Fruit fly (Drosophila melanogaster) whole organism, embryonic: ENCODE data around the gene Apoltp.

Source experiments
- Asciz ChIP-seq: fragments of 200-800 bp; sonication (Bioruptor generic); optimal IDR thresholded peaks from 2 replicates; lab custom pipeline; 2017; ENCODE audit warnings: missing biosample characterization, mild to moderate bottlenecking, missing genetic modification characterization, missing genetic modification reagents
- Atf6 ChIP-seq: fragments of 200-800 bp; sonication (Bioruptor generic); IDR thresholded peaks from 2 replicates; pipeline ENCODE4 v1.3.6; 2022; ENCODE audit warnings: missing biosample characterization, missing genetic modification characterization
- BEAF-32 ChIP-seq: fragments of 200-800 bp; sonication (Bioruptor generic); optimal IDR thresholded peaks from 3 replicates; lab custom pipeline; 2017; ENCODE audit warnings: missing biosample characterization, missing genetic modification characterization, mild to moderate bottlenecking, moderate library complexity, missing genetic modification reagents
- CG10209 ChIP-seq: fragments of 200-800 bp; sonication (Bioruptor generic); optimal IDR thresholded peaks from 3 replicates; lab custom pipeline; 2017; ENCODE audit warnings: missing biosample characterization, mild to moderate bottlenecking, missing genetic modification characterization, missing genetic modification reagents
- CG10462 ChIP-seq: fragments of 200-800 bp; sonication (Bioruptor generic); optimal IDR thresholded peaks from 2 replicates; lab custom pipeline; 2016; ENCODE audit warnings: missing biosample characterization, missing genetic modification characterization
- CG12071 ChIP-seq: fragments of 200-800 bp; sonication (Bioruptor generic); optimal IDR thresholded peaks from 3 replicates; lab custom pipeline; 2018; ENCODE audit warnings: missing biosample characterization, mild to moderate bottlenecking, missing genetic modification characterization
- CG17359 ChIP-seq: fragments of 200-800 bp; sonication (Bioruptor generic); optimal IDR thresholded peaks from 3 replicates; lab custom pipeline; 2018; ENCODE audit warnings: missing biosample characterization, mild to moderate bottlenecking, missing genetic modification characterization, moderate library complexity
- CG18599 ChIP-seq: fragments of 200-800 bp; sonication (Bioruptor generic); optimal IDR thresholded peaks from 3 replicates; lab custom pipeline; 2017; ENCODE audit warnings: missing biosample characterization, missing genetic modification characterization, mild to moderate bottlenecking, moderate library complexity, missing genetic modification reagents
- CG18764 ChIP-seq: fragments of 200-800 bp; sonication (Bioruptor generic); optimal IDR thresholded peaks from 3 replicates; lab custom pipeline; 2016; ENCODE audit warnings: missing biosample characterization, missing genetic modification characterization
- CG31388 ChIP-seq: fragments of 200-800 bp; sonication (Bioruptor generic); optimal IDR thresholded peaks from 2 replicates; lab custom pipeline; 2016; ENCODE audit warnings: missing biosample characterization, missing genetic modification characterization
- CG32767 ChIP-seq: fragments of 200-800 bp; sonication (Bioruptor generic); IDR thresholded peaks from 2 replicates; pipeline ENCODE4 v1.3.6; 2022; ENCODE audit warnings: missing biosample characterization, missing genetic modification characterization
- CG3407 ChIP-seq: fragments of 200-800 bp; sonication (Bioruptor generic); optimal IDR thresholded peaks from 2 replicates; lab custom pipeline; 2018; ENCODE audit warnings: missing biosample characterization, mild to moderate bottlenecking, missing genetic modification characterization
- CG34422 ChIP-seq: fragments of 200-800 bp; sonication (Bioruptor generic); IDR thresholded peaks from 3 replicates; pipeline ENCODE4 v1.3.6; 2022; ENCODE audit warnings: missing biosample characterization, missing genetic modification characterization
- CG4854 ChIP-seq: fragments of 200-800 bp; sonication (Bioruptor generic); optimal IDR thresholded peaks from 2 replicates; lab custom pipeline; 2016; ENCODE audit warnings: missing biosample characterization, missing genetic modification characterization, inconsistent platforms
- CG5245 ChIP-seq: fragments of 200-800 bp; sonication (Bioruptor generic); optimal IDR thresholded peaks from 3 replicates; lab custom pipeline; 2016; ENCODE audit warnings: missing biosample characterization, missing genetic modification characterization
- D ChIP-seq, 2 experiments: fragments of 200-800 bp in 1 of 2; fragments of >200 bp in 1 of 2; sonication (Bioruptor generic) in 1 of 2; optimal IDR thresholded peaks; 2 replicates in 1 of 2; 3 replicates in 1 of 2; lab custom pipeline; 2017; ENCODE audit warnings: mild to moderate bottlenecking in 1 of 2, missing biosample characterization in 1 of 2, missing genetic modification characterization in 1 of 2, missing genetic modification reagents in 1 of 2
- D19A ChIP-seq: fragments of 200-800 bp; optimal IDR thresholded peaks from 3 replicates; lab custom pipeline; 2019; ENCODE audit warnings: missing biosample characterization, mild to moderate bottlenecking, missing genetic modification characterization, moderate library complexity
- Dref ChIP-seq: fragments of 200-800 bp; sonication (Bioruptor generic); IDR thresholded peaks from 2 replicates; pipeline ENCODE4 v1.3.6; 2022; ENCODE audit warnings: missing biosample characterization, missing genetic modification characterization
- Elba2 ChIP-seq: fragments of 200-800 bp; sonication (Bioruptor generic); optimal IDR thresholded peaks from 3 replicates; lab custom pipeline; 2016; ENCODE audit warnings: missing biosample characterization, missing genetic modification characterization
- GATAe ChIP-seq: fragments of 200-800 bp; sonication (Bioruptor generic); conservative IDR thresholded peaks from 2 replicates; pipeline ENCODE4 v1.3.6; 2022; ENCODE audit warnings: missing biosample characterization, missing genetic modification characterization
- Gsc ChIP-seq: fragments of 200-800 bp; sonication (Bioruptor generic); IDR thresholded peaks from 2 replicates; pipeline ENCODE4 v1.3.6; 2022; ENCODE audit warnings: missing biosample characterization, missing genetic modification characterization
- Hr51 ChIP-seq, 2 experiments: fragments of 200-800 bp; sonication (Bioruptor generic); optimal IDR thresholded peaks; 2 replicates in 1 of 2; 3 replicates in 1 of 2; lab custom pipeline; 2016 to 2018; ENCODE audit warnings: missing biosample characterization in 2 of 2, missing genetic modification characterization in 2 of 2, mild to moderate bottlenecking in 1 of 2, moderate library complexity in 1 of 2
- Hsf ChIP-seq: fragments of 200-800 bp; sonication (Bioruptor generic); optimal IDR thresholded peaks from 3 replicates; lab custom pipeline; 2016; ENCODE audit warnings: missing biosample characterization, missing genetic modification characterization
- Side ChIP-seq: fragments of 200-800 bp; sonication (Bioruptor generic); optimal IDR thresholded peaks from 2 replicates; lab custom pipeline; 2016; ENCODE audit warnings: missing biosample characterization, missing genetic modification characterization
- Stat92E ChIP-seq, 3 experiments: fragments of >200 bp in 2 of 3; fragments of 200-800 bp in 1 of 3; sonication (Bioruptor generic) in 1 of 3; optimal IDR thresholded peaks; 2 replicates each; lab custom pipeline; 2017 to 2019; ENCODE audit warnings: missing biosample characterization in 3 of 3, missing genetic modification characterization in 3 of 3, mild to moderate bottlenecking in 1 of 3, moderate library complexity in 1 of 3
- Xbp1 ChIP-seq: fragments of 200-800 bp; sonication (Bioruptor generic); optimal IDR thresholded peaks from 3 replicates; lab custom pipeline; 2016; ENCODE audit warnings: missing biosample characterization, mild to moderate bottlenecking, missing genetic modification characterization
- abd-A ChIP-seq: fragments of 200-800 bp; sonication (Bioruptor generic); optimal IDR thresholded peaks from 3 replicates; lab custom pipeline; 2019; ENCODE audit warnings: missing biosample characterization, mild to moderate bottlenecking, missing genetic modification characterization, moderate library complexity
- ac ChIP-seq: fragments of 200-800 bp; sonication (Bioruptor generic); optimal IDR thresholded peaks from 3 replicates; lab custom pipeline; 2017; ENCODE audit warnings: missing biosample characterization, mild to moderate bottlenecking, missing genetic modification characterization
- corto ChIP-seq: fragments of 200-800 bp; sonication (Bioruptor generic); optimal IDR thresholded peaks from 2 replicates; lab custom pipeline; 2016; ENCODE audit warnings: missing biosample characterization, mild to moderate bottlenecking, missing genetic modification characterization, moderate library complexity
- croc ChIP-seq: fragments of 200-800 bp; sonication (Bioruptor generic); conservative IDR thresholded peaks from 3 replicates; pipeline ENCODE4 v1.3.6; 2022; ENCODE audit warnings: missing biosample characterization, missing genetic modification characterization
- dm ChIP-seq: fragments of 200-800 bp; sonication (Bioruptor generic); optimal IDR thresholded peaks from 3 replicates; lab custom pipeline; 2016; ENCODE audit warnings: missing biosample characterization, missing genetic modification characterization
- dmrt11E ChIP-seq: fragments of 200-800 bp; sonication (Bioruptor generic); optimal IDR thresholded peaks from 3 replicates; lab custom pipeline; 2018; ENCODE audit warnings: missing biosample characterization, mild to moderate bottlenecking, missing genetic modification characterization, moderate library complexity
- gce ChIP-seq: fragments of 200-800 bp; sonication (Bioruptor generic); IDR thresholded peaks from 3 replicates; pipeline ENCODE4 v1.3.6; 2022; ENCODE audit warnings: missing biosample characterization, missing genetic modification characterization
- gcm2 ChIP-seq: fragments of 200-800 bp; sonication (Bioruptor generic); optimal IDR thresholded peaks from 2 replicates; lab custom pipeline; 2016; ENCODE audit warnings: missing biosample characterization, missing genetic modification characterization
- klu ChIP-seq: fragments of 200-800 bp; sonication (Bioruptor generic); IDR thresholded peaks from 2 replicates; pipeline ENCODE4 v1.3.6; 2022; ENCODE audit warnings: missing biosample characterization, missing genetic modification characterization
- knrl ChIP-seq: fragments of 200-800 bp; sonication (Bioruptor generic); IDR thresholded peaks from 3 replicates; pipeline ENCODE4 v1.3.6; 2022; ENCODE audit warnings: missing biosample characterization, missing genetic modification characterization; ENCODE audit not compliant: partially characterized antibody
- oc ChIP-seq: fragments of 200-800 bp; sonication (Bioruptor generic); optimal IDR thresholded peaks from 2 replicates; lab custom pipeline; 2018; ENCODE audit warnings: missing biosample characterization, mild to moderate bottlenecking, missing genetic modification characterization, moderate library complexity
- prd ChIP-seq, 3 experiments: fragments of >200 bp in 2 of 3; fragments of 200-800 bp in 1 of 3; sonication (Bioruptor generic) in 1 of 3; optimal IDR thresholded peaks in 2 of 3; IDR thresholded peaks in 1 of 3; 2 replicates in 2 of 3; 3 replicates in 1 of 3; pipeline versions ENCODE4 v1.3.6 to Lab custom; 2017 to 2022; ENCODE audit warnings: missing biosample characterization in 1 of 3, missing genetic modification characterization in 1 of 3
- pros ChIP-seq: fragments of 200-800 bp; sonication (Bioruptor generic); optimal IDR thresholded peaks from 3 replicates; lab custom pipeline; 2019; ENCODE audit warnings: missing biosample characterization, mild to moderate bottlenecking, missing genetic modification characterization, moderate library complexity
- sima ChIP-seq: fragments of 200-800 bp; sonication (Bioruptor generic); optimal IDR thresholded peaks from 2 replicates; lab custom pipeline; 2016; ENCODE audit warnings: missing biosample characterization, missing genetic modification characterization
- sr ChIP-seq: fragments of 200-800 bp; sonication (Bioruptor generic); IDR thresholded peaks from 3 replicates; pipeline ENCODE4 v1.3.6; 2022; ENCODE audit warnings: missing biosample characterization, missing genetic modification characterization
- tgo ChIP-seq: fragments of 200-800 bp; sonication (Bioruptor generic); IDR thresholded peaks from 3 replicates; pipeline ENCODE4 v1.3.6; 2022; ENCODE audit warnings: missing biosample characterization, missing genetic modification characterization
- ttk ChIP-seq: fragments of 200-800 bp; sonication (Bioruptor generic); IDR thresholded peaks from 2 replicates; pipeline ENCODE4 v2.1.2; 2022; ENCODE audit warnings: missing biosample characterization, missing genetic modification characterization
- tup ChIP-seq: fragments of 200-800 bp; sonication (Bioruptor generic); optimal IDR thresholded peaks from 2 replicates; lab custom pipeline; 2016; ENCODE audit warnings: missing biosample characterization, mild to moderate bottlenecking, missing genetic modification characterization, moderate library complexity
- twi ChIP-seq: fragments of 200-800 bp; optimal IDR thresholded peaks from 2 replicates; lab custom pipeline; 2019; ENCODE audit warnings: missing biosample characterization, mild to moderate bottlenecking, missing genetic modification characterization, moderate library complexity
- unpg ChIP-seq: fragments of 200-800 bp; sonication (Bioruptor generic); optimal IDR thresholded peaks from 3 replicates; lab custom pipeline; 2018; ENCODE audit warnings: missing biosample characterization, mild to moderate bottlenecking, missing genetic modification characterization, moderate library complexity
- vfl ChIP-seq: fragments of 200-800 bp; sonication (Bioruptor generic); optimal IDR thresholded peaks from 2 replicates; lab custom pipeline; 2016; ENCODE audit warnings: missing biosample characterization, missing genetic modification characterization
- wor ChIP-seq: fragments of 200-800 bp; sonication (Bioruptor generic); IDR thresholded peaks from 2 replicates; pipeline ENCODE4 v1.3.6; 2022; ENCODE audit warnings: missing biosample characterization, missing genetic modification characterization

The Apoltp gene

DNA sequence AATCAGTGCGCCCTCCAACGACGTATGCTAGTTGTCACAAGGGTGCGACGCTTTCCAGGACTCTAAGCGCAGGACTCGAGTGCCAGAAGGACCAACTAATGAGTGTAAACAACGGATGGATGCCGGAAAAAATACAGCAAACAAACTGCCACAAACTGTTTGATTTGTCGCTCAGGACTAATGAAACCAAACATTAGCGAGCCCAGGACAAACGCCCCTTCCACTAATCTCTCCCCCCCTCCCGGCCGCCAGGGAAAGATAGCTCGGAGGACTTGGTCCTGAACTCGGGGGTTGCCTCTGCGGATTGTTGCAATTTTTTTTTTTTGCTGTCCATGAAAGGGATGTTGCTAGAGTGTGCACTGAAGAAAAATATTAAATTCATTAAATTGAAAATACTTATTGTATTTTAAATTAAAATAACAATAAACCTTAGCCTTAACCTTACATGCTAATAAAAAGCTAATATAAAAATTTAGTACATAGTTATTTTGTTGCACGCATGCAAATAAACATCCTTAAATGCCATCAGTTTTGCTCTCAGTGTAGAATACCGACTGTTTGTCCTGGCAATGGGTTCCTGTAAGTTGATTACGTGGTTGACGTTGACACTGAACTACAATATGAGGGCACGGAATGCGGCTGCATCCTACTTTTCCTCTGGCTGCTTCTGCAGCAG is 39.2 kb upstream of the Apoltp start (continued):
- no peak for TF ChIP-seq Gsc (GFP tag; lab: Robert Waterston, UW)
- peak; percentile 4 for TF ChIP-seq gcm2
- no peak for TF ChIP-seq Elba2
- peak; percentile 68 for TF ChIP-seq D19A (tag; lab: Kevin White, UChicago)
- TF ChIP-seq croc (GFP tag; lab: Robert Waterston, UW) = peak; percentile 65
- TF ChIP-seq abd-A (tag; lab: Kevin White, UChicago) = no peak
- no peak for TF ChIP-seq corto (GFP tag; lab: Kevin White, UChicago)
- TF ChIP-seq sima = no peak
- TF ChIP-seq tgo (GFP tag; lab: Robert Waterston, UW) = peak; percentile 18; the same call in 1 of the 3 replicates
- TF ChIP-seq twi (tag; lab: Kevin White, UChicago) = no peak
- TF ChIP-seq gce (GFP tag; lab: Robert Waterston, UW) = no peak
- TF ChIP-seq pros (GFP tag; lab: Kevin White, UChicago) = peak; percentile 75
- peak; percentile 40 for TF ChIP-seq Xbp1 (GFP tag; lab: Kevin White, UChicago)
- TF ChIP-seq knrl (GFP tag; lab: Robert Waterston, UW) = no peak
- TF ChIP-seq CG17359 (tag; lab: Kevin White, UChicago) = peak; percentile 50
- TF ChIP-seq CG3407 = no peak
- TF ChIP-seq Hsf (GFP tag; lab: Kevin White, UChicago) = peak; percentile 18
- no peak for TF ChIP-seq Side (GFP tag; lab: Kevin White, UChicago)
- TF ChIP-seq Stat92E (GFP tag; optimal IDR thresholded peaks at IDR 0.05; lab: Kevin White, UChicago) = no peak

DNA sequence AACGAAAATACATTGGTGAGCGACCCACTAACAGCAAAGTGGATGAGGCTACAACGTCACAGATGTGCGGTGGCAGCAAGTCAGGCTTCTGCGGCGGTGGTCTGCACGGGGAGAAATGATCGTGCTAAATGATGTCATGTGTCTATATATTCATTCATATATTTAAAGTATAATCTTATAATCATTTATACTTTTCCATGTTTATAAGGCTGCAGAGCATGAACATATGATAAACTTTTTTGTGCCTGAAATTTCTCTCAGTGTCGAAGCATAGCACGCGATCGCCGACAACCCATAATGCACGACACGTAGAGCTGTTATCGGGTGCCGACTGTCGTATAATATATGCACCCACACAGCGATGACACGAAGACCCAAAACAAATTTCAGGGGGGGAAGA is 35.6 kb upstream of the Apoltp start:
- peak; percentile 43 for TF ChIP-seq CG18599 (GFP tag; lab: Kevin White, UChicago)
- no peak for TF ChIP-seq tup
- TF ChIP-seq CG12071 (GFP tag; lab: Kevin White, UChicago) = no peak
- TF ChIP-seq Atf6 (GFP tag; lab: Robert Waterston, UW) = peak; percentile 28; the same call in 1 of the 2 replicates
- TF ChIP-seq BEAF-32 = no peak
- peak; percentile 7 for TF ChIP-seq CG10462 (GFP tag; lab: Kevin White, UChicago)
- TF ChIP-seq CG18764 (GFP tag; lab: Kevin White, UChicago) = peak; percentile 31
- peak; percentile 12 for TF ChIP-seq oc (tag; lab: Kevin White, UChicago)
- peak; percentile 48; the same call in 1 of the 2 replicates for TF ChIP-seq wor
- TF ChIP-seq CG4854 = no peak
- no peak for TF ChIP-seq prd (optimal IDR thresholded peaks at IDR 0.05; lab: Kevin White, UChicago)
- TF ChIP-seq prd (GFP tag; IDR thresholded peaks at IDR 0.05; lab: Robert Waterston, UW) = peak; percentile 94
- TF ChIP-seq vfl (GFP tag; lab: Kevin White, UChicago) = no peak
- no peak for TF ChIP-seq dm (GFP tag; lab: Kevin White, UChicago)
- no peak for TF ChIP-seq CG31388 (GFP tag; lab: Kevin White, UChicago)
- TF ChIP-seq unpg = peak; percentile 66
- no peak for TF ChIP-seq GATAe
- TF ChIP-seq Hr51 (GFP tag; optimal IDR thresholded peaks at IDR 0.05; lab: Kevin White, UChicago) = no peak
- TF ChIP-seq Asciz = peak; percentile 16
- TF ChIP-seq CG32767 (GFP tag; lab: Robert Waterston, UW) = peak; percentile 83
- peak; percentile 75; the same call in 2 of the 3 replicates for TF ChIP-seq CG34422
- no peak for TF ChIP-seq Dref (GFP tag; lab: Robert Waterston, UW)
- peak; percentile 55 for TF ChIP-seq CG5245
- TF ChIP-seq sr (GFP tag; lab: Robert Waterston, UW) = 0 out of 3 replicates have a peak, but pooled peaks have one; percentile 18
- TF ChIP-seq D (optimal IDR thresholded peaks at IDR 0.05; lab: Kevin White, UChicago) = no peak
- TF ChIP-seq D (GFP tag; optimal IDR thresholded peaks at IDR 0.05; lab: Kevin White, UChicago) = peak; percentile 82
- TF ChIP-seq CG10209 = peak; percentile 61
- TF ChIP-seq ttk (GFP tag; lab: Robert Waterston, UW) = peak; percentile 76
- TF ChIP-seq dmrt11E = peak; percentile 92
- TF ChIP-seq klu = peak; percentile 57; the same call in 1 of the 2 replicates
- TF ChIP-seq ac (GFP tag; lab: Kevin White, UChicago) = peak; percentile 65
